Fruit fly (Drosophila melanogaster): ENCODE measurements around the gene CG14441.

dm6 chrX:6741184-6741586 is 41.9 kb downstream of the CG14441 start:
- TF ChIP-seq crol (GFP tag; IDR thresholded peaks at IDR 0.05) (no peak), TFAM (GFP tag; optimal IDR thresholded peaks at IDR 0.05) (no peak)

Measured in whole organism, embryonic.